Fruit fly (Drosophila melanogaster) whole organism, embryonic: ENCODE data around the gene CG9782.

Experiments
- CG14860 ChIP-seq: fragments of 200-800 bp; sonication (Bioruptor generic); IDR thresholded peaks from 3 replicates; pipeline ENCODE4 v1.3.6; 2022; ENCODE audit warnings: missing biosample characterization, missing genetic modification characterization; ENCODE audit not compliant: partially characterized antibody
- CG8388 ChIP-seq: fragments of 200-800 bp; sonication (Bioruptor generic); optimal IDR thresholded peaks from 2 replicates; lab custom pipeline; 2019; ENCODE audit warnings: missing biosample characterization, mild to moderate bottlenecking, missing genetic modification characterization, moderate library complexity
- ab ChIP-seq: fragments of 200-800 bp; sonication (Bioruptor generic); optimal IDR thresholded peaks from 2 replicates; lab custom pipeline; 2016; ENCODE audit warnings: missing biosample characterization, missing genetic modification characterization
- hb ChIP-seq: fragments of 200-800 bp; sonication (Bioruptor generic); IDR thresholded peaks from 3 replicates; pipeline ENCODE4 v1.3.6; 2022; ENCODE audit warnings: missing biosample characterization, missing genetic modification characterization; ENCODE audit not compliant: partially characterized antibody
- ssp ChIP-seq: fragments of 200-800 bp; sonication (Bioruptor generic); IDR thresholded peaks from 2 replicates; pipeline ENCODE4 v1.3.6; 2022; ENCODE audit warnings: missing biosample characterization, missing genetic modification characterization

DNA sequence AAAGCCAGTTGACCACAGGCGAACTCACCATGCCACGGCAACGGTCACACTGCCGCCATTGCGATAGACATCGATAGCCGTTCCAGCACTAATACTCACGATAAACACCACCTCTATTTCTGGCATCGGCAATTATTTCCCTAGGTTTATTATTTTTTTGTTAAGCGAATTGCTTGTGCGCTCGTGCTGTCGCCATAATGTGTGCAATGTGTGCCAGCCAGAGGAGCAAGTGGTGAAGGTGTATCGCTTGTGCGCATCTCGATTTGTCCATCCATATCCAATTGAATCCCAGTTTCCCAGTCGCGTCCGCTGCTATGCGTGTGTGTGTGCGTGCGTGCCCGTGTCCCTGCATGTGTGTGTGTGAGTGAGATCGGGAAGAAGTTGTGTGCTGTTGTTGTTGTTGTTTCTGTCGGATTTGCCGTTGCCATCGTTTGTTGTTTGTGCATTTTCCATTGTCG is 10.8 kb downstream of the CG9782 start, which contains the start of gene mbt:
- TF ChIP-seq hb (GFP tag; lab: Robert Waterston, UW) (peak; percentile 84), ssp (GFP tag; lab: Robert Waterston, UW) (no peak), CG8388 (GFP tag; lab: Kevin White, UChicago) (no peak), ab (no peak), CG14860 (peak; percentile 82)
